Worm (Caenorhabditis elegans): ENCODE results near the gene cutl-22.

- TF ChIP-seq ama-1 (optimal IDR thresholded peaks at IDR 0.05) (no peak), pros-1 (tag; optimal IDR thresholded peaks at IDR 0.05) (no peak), fkh-6 (tag; optimal IDR thresholded peaks at IDR 0.05) (no peak), F13H6.1 (tag; optimal IDR thresholded peaks at IDR 0.05) (no peak), unc-55 (GFP tag; optimal IDR thresholded peaks at IDR 0.05) (no peak), ref-2 (tag; optimal IDR thresholded peaks at IDR 0.05) (no peak), zip-5 (tag; optimal IDR thresholded peaks at IDR 0.05) (no peak), rnt-1 (tag; optimal IDR thresholded peaks at IDR 0.05) (no peak), pat-9 (tag; optimal IDR thresholded peaks at IDR 0.05) (no peak), fkh-10 (GFP tag; optimal IDR thresholded peaks at IDR 0.05) (no peak), ceh-30 (tag; optimal IDR thresholded peaks at IDR 0.05) (no peak), nhr-11 (tag; optimal IDR thresholded peaks at IDR 0.05) (no peak), unc-42 (tag; optimal IDR thresholded peaks at IDR 0.05) (no peak)
These were observed 11.2 kb downstream of the cutl-22 start for ce11 chrV:1152736-1153135.
